Fruit fly (Drosophila melanogaster) S2 (cell line): Measurements from ENCODE around the gene CG11583.

Source experiments
- CG8478 ChIP-seq: fragments of >200 bp; optimal IDR thresholded peaks from 2 replicates; lab custom pipeline; 2018
- CTCF ChIP-seq, 2 experiments: fragments of >200 bp; optimal IDR thresholded peaks; 2 replicates each; lab custom pipeline; 2018

CG11583 gene

dm6 chr3L:4254301-4254834 lies 28.2 kb downstream of the CG11583 start, which contains the start of the genes ago and CG1265:
TSS of gene ago (minus strand) at chr3L:4254306.
TSS of gene CG1265 (plus strand) at chr3L:4254776.
- TF ChIP-seq CTCF (optimal IDR thresholded peaks at IDR 0.05; lab: Kevin White, UChicago): no peak

DNA sequence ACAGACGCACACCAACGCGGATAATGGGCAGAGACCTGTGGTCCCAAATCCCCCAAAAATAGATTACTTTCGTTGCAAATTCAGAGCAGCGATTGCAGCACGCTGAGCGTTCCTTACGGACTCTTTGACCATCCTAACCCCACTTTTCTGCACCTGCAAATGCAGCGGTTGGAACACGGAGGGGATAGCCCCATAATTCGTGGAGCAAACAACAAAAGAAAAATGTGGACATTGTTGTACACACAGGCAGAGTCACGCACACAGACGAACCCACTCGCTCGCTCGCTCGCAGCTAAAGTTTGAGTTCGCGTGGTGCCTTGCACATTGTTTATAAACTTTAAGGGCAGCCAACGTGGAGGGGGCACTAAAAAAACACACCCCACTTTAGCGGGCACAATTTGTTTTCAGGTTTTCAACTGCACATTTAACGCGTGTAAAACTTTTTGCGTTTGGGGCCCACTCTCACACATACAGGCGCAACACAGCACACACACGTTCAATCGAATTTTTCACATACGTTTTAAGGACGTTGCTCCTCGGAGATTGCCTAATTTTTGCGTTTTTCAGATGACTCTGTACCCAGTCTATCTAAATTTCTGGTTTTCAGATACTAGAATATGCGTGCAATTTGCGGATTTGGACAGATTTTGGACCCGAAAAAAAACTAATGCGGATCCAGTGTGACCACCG lies 28.9 kb downstream of the CG11583 start:
- no peak for TF ChIP-seq CG8478 (lab: Kevin White, UChicago)
- TF ChIP-seq CTCF (optimal IDR thresholded peaks at IDR 0.05; lab: Kevin White, UChicago): no peak

dm6 chr3L:4252862-4253610 lies 29.6 kb downstream of the CG11583 start:
- TF ChIP-seq CG8478 (lab: Kevin White, UChicago) (no peak), CTCF (optimal IDR thresholded peaks at IDR 0.05; lab: Kevin White, UChicago) (no peak)

DNA sequence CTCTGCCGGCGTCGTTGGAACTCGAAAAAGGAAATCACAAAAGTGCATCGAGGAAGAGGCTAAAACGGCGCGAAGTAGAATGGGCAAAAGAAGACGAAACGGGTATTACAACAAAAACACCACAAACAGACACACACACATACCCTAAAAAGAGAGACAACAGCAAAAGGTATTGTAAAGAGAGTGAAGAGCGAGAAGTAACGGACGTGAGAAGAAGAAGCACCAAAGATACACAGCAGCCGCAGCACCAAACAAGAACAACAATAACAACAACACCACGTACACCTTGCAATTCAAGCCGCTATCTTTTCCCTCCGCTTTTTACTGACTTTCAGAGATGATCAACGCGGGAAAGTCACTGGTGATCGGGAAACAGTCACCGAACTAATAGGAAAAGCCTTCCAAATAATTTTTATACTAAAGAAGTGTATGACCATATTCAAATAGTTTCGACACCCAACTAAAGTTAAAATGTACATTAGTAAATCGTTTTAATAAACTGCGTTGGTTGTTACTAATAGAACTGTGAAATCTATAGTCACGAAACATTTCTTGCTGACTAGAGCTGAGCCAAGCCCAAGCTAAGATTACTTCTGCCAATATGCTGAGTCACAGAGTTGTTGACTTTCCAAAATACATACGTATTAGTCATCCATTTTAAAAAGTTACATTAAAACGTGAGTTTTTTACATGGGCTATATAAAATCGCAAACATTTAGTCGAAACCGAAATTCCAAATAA lies 30.3 kb downstream of the CG11583 start:
- TF ChIP-seq CG8478 (lab: Kevin White, UChicago) (no peak), CTCF (optimal IDR thresholded peaks at IDR 0.05; lab: Kevin White, UChicago) (no peak)

DNA sequence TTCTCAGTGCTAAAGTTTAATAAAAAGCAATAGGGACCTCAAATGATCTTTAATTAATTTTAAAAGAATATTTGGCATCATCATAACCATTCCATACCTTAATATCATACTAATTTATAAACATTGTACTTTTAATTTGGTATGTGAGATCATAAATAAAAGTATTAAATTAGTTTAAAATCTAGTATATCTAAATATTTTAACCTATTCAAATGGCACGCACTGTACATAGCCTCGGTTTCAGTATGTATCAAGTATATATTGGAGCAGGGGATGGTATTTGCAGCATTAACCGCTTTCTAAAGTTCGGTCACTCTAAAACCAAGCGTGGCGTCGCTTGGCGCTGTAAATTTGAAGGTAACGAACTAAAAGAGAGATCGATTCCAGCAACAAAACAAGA lies 40.2 kb downstream of the CG11583 start, which contains the start of gene pav:
pav (plus strand) TSS at position 307 of the 400 bp plus-strand sequence.
- TF ChIP-seq CTCF (optimal IDR thresholded peaks at IDR 0.05; lab: Kevin White, UChicago) (no peak), CG8478 (lab: Kevin White, UChicago) (no peak)

DNA sequence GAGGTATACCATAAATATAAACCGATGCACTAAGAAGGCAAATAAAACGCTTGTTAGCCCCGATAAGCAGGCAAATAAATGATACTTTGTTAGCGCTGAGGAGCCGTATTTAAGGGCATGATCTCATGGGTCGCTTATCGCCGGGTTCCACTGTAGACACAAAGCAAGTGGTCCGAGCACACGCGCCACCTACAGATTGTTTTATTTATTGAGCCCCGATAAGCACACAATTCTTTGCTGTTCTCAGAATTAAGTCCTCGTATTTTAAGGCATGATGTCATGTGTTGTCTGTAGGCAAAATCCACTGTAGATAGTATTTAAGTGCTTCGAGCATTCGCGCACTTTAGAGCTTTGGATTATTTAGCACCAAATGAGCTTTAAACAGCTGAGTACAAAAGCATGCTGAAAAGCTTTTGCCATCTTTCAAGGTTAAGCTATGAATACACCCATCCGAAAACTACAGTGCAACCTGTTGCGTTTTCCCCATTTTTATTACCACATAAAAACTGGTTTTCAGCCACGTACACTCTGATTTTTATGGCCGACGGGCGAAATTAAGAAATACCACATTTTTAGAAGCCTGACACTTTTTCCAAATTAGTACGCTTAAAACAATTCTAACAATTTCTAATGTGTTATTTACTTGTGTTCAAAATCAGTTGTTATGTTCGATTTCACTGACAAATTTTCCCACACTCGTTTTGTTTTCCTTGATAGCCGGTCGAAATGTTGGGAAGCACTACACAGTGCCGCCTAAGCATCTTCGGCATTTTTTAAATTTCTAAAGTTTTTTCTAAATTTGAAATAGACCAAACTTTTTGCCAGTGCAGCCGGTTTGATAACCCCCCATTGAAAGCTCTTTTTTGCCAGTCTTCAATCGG lies 42.9 kb downstream of the CG11583 start, which contains the start of gene Sqor:
Sqor (plus strand) TSS at position 732 of the 881 bp plus-strand sequence.
- peak; percentile 89 to 94 for TF ChIP-seq CTCF (optimal IDR thresholded peaks at IDR 0.05; lab: Kevin White, UChicago)
- no peak for TF ChIP-seq CG8478 (lab: Kevin White, UChicago)

- TF ChIP-seq CTCF (optimal IDR thresholded peaks at IDR 0.05; lab: Kevin White, UChicago): no peak
- no peak for TF ChIP-seq CG8478 (lab: Kevin White, UChicago)
Measured at dm6 chr3L:4238195-4238594, 44.4 kb downstream of the CG11583 start.

dm6 chr3L:4236097-4236572 lies 46.5 kb downstream of the CG11583 start, which contains the start of gene ImpL2:
TSS of gene ImpL2 (minus strand) at chr3L:4236147.
- TF ChIP-seq CTCF (optimal IDR thresholded peaks at IDR 0.05; lab: Kevin White, UChicago) (no peak), CG8478 (lab: Kevin White, UChicago) (no peak)

- TF ChIP-seq CG8478 (lab: Kevin White, UChicago) (peak; percentile 76), CTCF (optimal IDR thresholded peaks at IDR 0.05; lab: Kevin White, UChicago) (no peak)
Measured at dm6 chr3L:4233603-4234277, 48.9 kb downstream of the CG11583 start.

dm6 chr3L:4232724-4233367 lies 49.8 kb downstream of the CG11583 start:
- TF ChIP-seq CG8478 (lab: Kevin White, UChicago) (no peak), CTCF (optimal IDR thresholded peaks at IDR 0.05; lab: Kevin White, UChicago) (no peak)

DNA sequence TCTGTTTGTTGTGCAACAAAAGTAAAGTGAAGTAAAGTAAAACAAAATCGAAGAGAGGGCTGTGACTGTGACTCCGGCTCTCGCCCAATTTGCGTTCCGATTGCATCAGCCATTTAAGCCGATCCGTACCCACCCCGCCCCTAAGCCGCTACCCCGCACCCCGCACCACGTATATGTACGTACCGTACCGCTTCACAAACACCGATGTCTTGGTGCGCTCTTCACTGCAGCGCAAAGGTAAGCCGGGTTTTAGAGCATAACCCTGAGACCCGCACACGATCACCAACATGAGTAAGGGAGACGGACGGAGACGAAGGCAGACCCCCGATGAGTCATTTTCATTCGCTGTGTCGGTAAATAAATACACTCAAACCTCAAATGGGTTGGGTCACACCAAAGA lies 50.4 kb downstream of the CG11583 start:
- TF ChIP-seq CTCF (optimal IDR thresholded peaks at IDR 0.05; lab: Kevin White, UChicago) (no peak), CG8478 (lab: Kevin White, UChicago) (no peak)
